Fruit fly (Drosophila melanogaster): ENCODE measurements around the gene nau.

- peak; percentile 31 for TF ChIP-seq CG33017 (tag; optimal IDR thresholded peaks at IDR 0.05)
- TF ChIP-seq CG1620 (GFP tag; optimal IDR thresholded peaks at IDR 0.05) = no peak
- TF ChIP-seq ovo (GFP tag; optimal IDR thresholded peaks at IDR 0.05) = no peak
- TF ChIP-seq tj (GFP tag; optimal IDR thresholded peaks at IDR 0.05) = peak; percentile 5
- no peak for TF ChIP-seq CG11617 (GFP tag; optimal IDR thresholded peaks at IDR 0.05)
- TF ChIP-seq Mnt (GFP tag; optimal IDR thresholded peaks at IDR 0.05) = peak; percentile 0
- TF ChIP-seq cic (GFP tag; optimal IDR thresholded peaks at IDR 0.05) = peak; percentile 69
- TF ChIP-seq CG7045 (GFP tag; optimal IDR thresholded peaks at IDR 0.05) = no peak
- TF ChIP-seq Clk (GFP tag; optimal IDR thresholded peaks at IDR 0.05) = no peak
- TF ChIP-seq kay (GFP tag; ENCODE audit: borderline replicate concordance) = no peak
- no peak for TF ChIP-seq Crg-1 (GFP tag; optimal IDR thresholded peaks at IDR 0.05)
- no peak for TF ChIP-seq toe (GFP tag; optimal IDR thresholded peaks at IDR 0.05)
- no peak for TF ChIP-seq CG5204 (GFP tag; optimal IDR thresholded peaks at IDR 0.05)
- no peak for TF ChIP-seq Hr96 (GFP tag; optimal IDR thresholded peaks at IDR 0.05)
Observed at dm6 chr3R:23763622-23764273, 45.6 kb upstream of the nau start, which contains the start of gene Lsd-1.

Measured in whole organism, adult.